Worm (Caenorhabditis elegans): Measurements from ENCODE around the gene Y54G11A.9.
"Not testable (repeated sequence)": the region's sequence is repeated elsewhere in the genome, so short reads cannot be mapped to it uniquely, and the experiment has no call there.

Gene Y54G11A.9

DNA sequence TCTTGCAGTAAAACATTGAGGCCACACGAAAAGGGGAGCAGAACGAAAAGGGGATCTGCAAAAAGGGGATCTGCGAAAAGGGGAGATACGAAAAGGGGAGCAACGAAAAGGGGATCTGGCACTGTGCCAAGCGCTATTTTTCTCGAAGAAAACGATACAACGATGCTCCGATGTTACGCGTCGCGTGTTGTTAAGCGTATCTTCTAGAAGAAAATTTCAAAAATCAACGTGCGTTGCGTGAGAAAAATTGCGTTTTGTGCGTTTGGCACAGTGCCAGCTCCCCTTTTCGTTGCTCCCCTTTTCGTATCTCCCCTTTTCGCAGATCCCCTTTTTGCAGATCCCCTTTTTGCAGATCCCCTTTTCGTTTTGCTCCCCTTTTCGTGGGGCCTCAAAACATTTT is at the start of gene Y54G11A.9:
TSS of gene Y54G11A.9 (minus strand) at position 196 of the 400 bp plus-strand sequence.
- not testable (repeated sequence) for TF ChIP-seq mbf-1, nhr-237, alr-1 (tag; optimal IDR thresholded peaks at IDR 0.05)

DNA sequence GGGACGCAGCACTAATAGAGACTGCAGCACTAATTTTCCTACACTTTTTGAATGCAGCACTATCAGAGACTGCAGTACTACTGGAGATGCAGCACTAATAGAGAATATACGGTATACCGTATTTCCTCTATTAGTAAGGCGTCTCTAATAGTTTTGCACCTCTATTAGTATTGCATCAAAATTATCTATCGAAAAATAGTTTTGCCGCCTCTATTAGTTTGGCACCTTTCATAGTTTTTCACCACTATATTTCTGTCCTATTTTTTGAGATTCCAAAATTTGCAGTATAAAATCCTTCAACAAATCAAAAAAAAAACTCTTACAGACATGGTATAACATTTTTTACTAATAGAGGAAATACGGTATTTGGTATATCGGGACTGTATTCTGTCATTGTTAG is 47.5 kb upstream of the Y54G11A.9 start:
- no peak for TF ChIP-seq elt-1 (tag; optimal IDR thresholded peaks at IDR 0.05)
- TF ChIP-seq lin-39 (tag; optimal IDR thresholded peaks at IDR 0.05), result no peak
- no peak for TF ChIP-seq ceh-82 (tag; optimal IDR thresholded peaks at IDR 0.05)
- no peak for TF ChIP-seq nhr-237 (tag; optimal IDR thresholded peaks at IDR 0.05)

DNA sequence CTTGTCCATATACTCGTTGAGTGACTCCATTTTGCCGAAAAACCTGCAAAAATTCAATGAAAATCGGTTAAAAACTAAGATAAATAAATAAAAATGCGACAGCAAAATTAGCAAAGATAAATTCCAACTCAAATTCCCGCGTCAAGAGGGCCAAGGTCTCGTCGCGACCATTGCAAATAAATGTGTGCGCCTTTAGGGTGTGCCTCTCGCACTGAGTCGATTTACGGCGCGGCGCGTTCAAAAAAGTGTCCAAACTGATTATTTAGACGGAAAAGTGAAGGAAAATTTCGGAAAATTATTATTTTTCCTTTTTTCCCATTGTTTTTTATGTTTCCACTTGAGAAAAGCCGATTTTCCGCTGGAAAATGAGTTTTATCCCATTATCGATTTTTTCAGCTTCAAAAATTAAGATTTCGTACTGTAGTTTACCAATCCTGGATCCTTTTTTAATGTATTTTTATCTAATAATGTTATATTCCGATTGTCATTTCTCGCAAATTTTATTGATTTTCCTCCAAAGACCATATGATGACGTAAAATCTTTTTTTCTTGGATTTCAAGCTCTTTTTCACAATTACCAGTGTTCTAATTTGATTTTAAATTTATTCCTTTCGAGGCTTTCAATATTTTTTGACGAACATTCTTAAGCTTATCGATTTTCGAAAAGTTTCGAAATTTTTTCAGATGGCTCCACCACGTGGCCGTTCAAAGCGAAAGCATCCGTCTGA is 44.0 kb upstream of the Y54G11A.9 start, which contains the start of the genes kbp-3 and nurf-1:
TSS of gene kbp-3 (minus strand) at position 43 of the 728 bp plus-strand sequence.
TSS of gene nurf-1 (plus strand) at position 678 of the 728 bp plus-strand sequence.
- TF ChIP-seq nhr-129 (tag; optimal IDR thresholded peaks at IDR 0.05) (peak; percentile 47), gmeb-1 (tag; optimal IDR thresholded peaks at IDR 0.05) (peak; percentile 83), lsy-2 (tag; optimal IDR thresholded peaks at IDR 0.05) (peak; percentile 17 to 80), elt-1 (tag; optimal IDR thresholded peaks at IDR 0.05) (no peak), nhr-25 (tag; optimal IDR thresholded peaks at IDR 0.05) (peak; percentile 12), ceh-82 (tag; optimal IDR thresholded peaks at IDR 0.05) (no peak), lin-11 (tag; optimal IDR thresholded peaks at IDR 0.05) (peak; percentile 35), F13H6.1 (tag; optimal IDR thresholded peaks at IDR 0.05) (peak; percentile 7), unc-55 (GFP tag; optimal IDR thresholded peaks at IDR 0.05) (peak; percentile 86), C34F6.9 (tag; optimal IDR thresholded peaks at IDR 0.05) (peak; percentile 78), lin-13 (GFP tag; optimal IDR thresholded peaks at IDR 0.05) (peak; percentile 47), peb-1 (tag; optimal IDR thresholded peaks at IDR 0.05) (no peak), nhr-77 (tag; optimal IDR thresholded peaks at IDR 0.05) (no peak), ztf-4 (tag; optimal IDR thresholded peaks at IDR 0.05) (no peak), crh-2 (tag; optimal IDR thresholded peaks at IDR 0.05) (peak; percentile 35), sma-9 (GFP tag; optimal IDR thresholded peaks at IDR 0.05) (no peak), sma-9 (tag; optimal IDR thresholded peaks at IDR 0.05) (no peak), ZK546.5 (tag; optimal IDR thresholded peaks at IDR 0.05) (no peak)

DNA sequence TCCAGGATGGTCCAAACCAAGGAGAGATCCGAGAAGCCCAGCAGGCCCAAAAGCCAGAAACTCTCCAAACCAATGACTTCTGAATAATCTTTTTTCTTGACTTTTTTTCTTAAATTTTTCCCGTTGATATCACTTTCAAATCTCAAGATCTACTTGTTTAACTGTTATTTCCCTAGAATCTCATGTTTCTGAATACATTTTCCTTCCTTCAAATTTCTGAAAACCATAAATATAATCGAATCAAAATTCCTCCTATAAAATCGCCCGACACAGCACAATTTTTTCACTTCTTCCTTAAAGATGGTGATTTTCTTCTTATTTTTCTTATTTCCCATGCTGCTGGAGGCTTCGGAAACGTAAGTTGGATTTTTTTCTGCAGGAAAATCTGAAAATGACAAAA is 42.0 kb upstream of the Y54G11A.9 start, which contains the start of gene F26H11.8:
TSS of gene F26H11.8 (plus strand) at position 301 of the 400 bp plus-strand sequence.
- no peak for TF ChIP-seq nhr-6 (tag; optimal IDR thresholded peaks at IDR 0.05)
- no peak for TF ChIP-seq skn-1 (tag; optimal IDR thresholded peaks at IDR 0.05)
- TF ChIP-seq elt-1 (tag; optimal IDR thresholded peaks at IDR 0.05), result no peak
- no peak for TF ChIP-seq sma-3 (GFP tag; optimal IDR thresholded peaks at IDR 0.05)
- TF ChIP-seq alr-1 (tag; optimal IDR thresholded peaks at IDR 0.05), result no peak
- TF ChIP-seq nhr-129 (tag; optimal IDR thresholded peaks at IDR 0.05), result no peak
- TF ChIP-seq ZK546.5 (tag; optimal IDR thresholded peaks at IDR 0.05), result no peak
- TF ChIP-seq unc-39 (tag; optimal IDR thresholded peaks at IDR 0.05), result no peak
- no peak for TF ChIP-seq nhr-12 (tag; optimal IDR thresholded peaks at IDR 0.05)
- no peak for TF ChIP-seq mab-5 (tag; optimal IDR thresholded peaks at IDR 0.05)

DNA sequence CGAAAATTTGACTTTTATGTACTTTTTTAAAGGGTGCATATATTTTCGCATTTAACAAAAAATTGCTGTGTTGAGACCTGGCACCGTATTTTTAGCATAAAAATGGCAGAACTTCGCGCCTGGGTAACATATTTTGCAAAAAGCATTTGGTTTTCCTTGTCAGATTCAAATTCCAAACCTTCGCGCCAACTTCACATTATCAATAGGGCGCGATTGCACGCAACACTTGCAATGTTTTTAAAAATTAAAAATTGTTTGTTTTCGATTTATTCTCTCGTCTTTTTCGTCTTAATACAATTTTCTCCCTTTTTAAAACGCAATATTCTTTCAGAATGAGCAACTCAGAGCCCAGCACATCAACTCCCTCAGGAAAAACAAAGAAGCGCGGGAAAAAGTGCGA is 37.4 kb upstream of the Y54G11A.9 start, which contains the start of gene mes-2:
TSS of gene mes-2 (plus strand) at position 330 of the 400 bp plus-strand sequence.
- TF ChIP-seq sem-4 (tag; optimal IDR thresholded peaks at IDR 0.05) (peak; percentile 19), nhr-21 (tag; optimal IDR thresholded peaks at IDR 0.05) (peak; percentile 70), ceh-16 (tag; optimal IDR thresholded peaks at IDR 0.05) (no peak), C34F6.9 (tag; optimal IDR thresholded peaks at IDR 0.05) (peak; percentile 86), R02D3.7 (tag; optimal IDR thresholded peaks at IDR 0.05) (peak; percentile 38), nhr-10 (tag; optimal IDR thresholded peaks at IDR 0.05) (peak; percentile 57), gmeb-1 (tag; optimal IDR thresholded peaks at IDR 0.05) (peak; percentile 99), elt-3 (tag; optimal IDR thresholded peaks at IDR 0.05) (no peak), sma-3 (GFP tag; optimal IDR thresholded peaks at IDR 0.05) (peak; percentile 76), nhr-77 (tag; optimal IDR thresholded peaks at IDR 0.05) (no peak), mab-5 (tag; optimal IDR thresholded peaks at IDR 0.05) (peak; percentile 78), unc-55 (GFP tag; optimal IDR thresholded peaks at IDR 0.05) (peak; percentile 95), snpc-4 (tag; optimal IDR thresholded peaks at IDR 0.05) (peak; percentile 72), lsy-2 (tag; optimal IDR thresholded peaks at IDR 0.05) (peak; percentile 82 to 92), zag-1 (tag; optimal IDR thresholded peaks at IDR 0.05) (no peak), ceh-82 (tag; optimal IDR thresholded peaks at IDR 0.05) (peak; percentile 27), ZK546.5 (tag; optimal IDR thresholded peaks at IDR 0.05) (peak; percentile 25), ztf-11 (tag; optimal IDR thresholded peaks at IDR 0.05) (no peak), lin-13 (GFP tag; optimal IDR thresholded peaks at IDR 0.05) (peak; percentile 79), ztf-1 (GFP tag; conservative IDR thresholded peaks at IDR 0.05) (no peak), mbf-1 (tag; optimal IDR thresholded peaks at IDR 0.05) (no peak), F13H6.1 (tag; optimal IDR thresholded peaks at IDR 0.05) (peak; percentile 63), nhr-25 (tag; optimal IDR thresholded peaks at IDR 0.05) (peak; percentile 72), nhr-6 (tag; optimal IDR thresholded peaks at IDR 0.05) (peak; percentile 55), nhr-129 (tag; optimal IDR thresholded peaks at IDR 0.05) (peak; percentile 74), elt-1 (tag; optimal IDR thresholded peaks at IDR 0.05) (no peak), fos-1 (tag; optimal IDR thresholded peaks at IDR 0.05) (peak; percentile 16), ztf-4 (tag; optimal IDR thresholded peaks at IDR 0.05) (peak; percentile 27), dmd-4 (tag; optimal IDR thresholded peaks at IDR 0.05) (no peak), egl-27 (tag; optimal IDR thresholded peaks at IDR 0.05) (no peak), crh-2 (tag; optimal IDR thresholded peaks at IDR 0.05) (peak; percentile 87)

All from whole organism, L2 larva.